Worm (Caenorhabditis elegans): ENCODE data around the gene D1086.12.

- TF ChIP-seq nhr-76 (tag; optimal IDR thresholded peaks at IDR 0.05), result no peak
- TF ChIP-seq nhr-12 (tag; optimal IDR thresholded peaks at IDR 0.05), result no peak
- no peak for TF ChIP-seq snpc-4 (tag; optimal IDR thresholded peaks at IDR 0.05)
- TF ChIP-seq elt-3 (tag; optimal IDR thresholded peaks at IDR 0.05), result no peak
- TF ChIP-seq unc-62 (GFP tag; optimal IDR thresholded peaks at IDR 0.05), result no peak
- TF ChIP-seq mls-2 (tag; optimal IDR thresholded peaks at IDR 0.05), result no peak
- TF ChIP-seq ztf-11 (tag; optimal IDR thresholded peaks at IDR 0.05), result no peak
- no peak for TF ChIP-seq ceh-83 (GFP tag; optimal IDR thresholded peaks at IDR 0.05)
- no peak for TF ChIP-seq drap-1 (GFP tag; optimal IDR thresholded peaks at IDR 0.05)
- no peak for TF ChIP-seq lin-13 (tag; optimal IDR thresholded peaks at IDR 0.05)
- TF ChIP-seq nhr-28 (tag; optimal IDR thresholded peaks at IDR 0.05), result no peak
- no peak for TF ChIP-seq elt-1 (tag; optimal IDR thresholded peaks at IDR 0.05; ENCODE audit: borderline replicate concordance, insufficient read depth)
- TF ChIP-seq mab-5 (tag; optimal IDR thresholded peaks at IDR 0.05), result no peak
Observed at ce11 chrV:14085589-14085988, 15.4 kb upstream of the D1086.12 start, which contains the start of gene D1086.18.
